Fruit fly (Drosophila melanogaster) whole organism, embryonic: ENCODE data around the gene CG6652.

Experiments
- Antp ChIP-seq: fragments of 200-800 bp; sonication (Bioruptor generic); optimal IDR thresholded peaks from 3 replicates; lab custom pipeline; 2016; ENCODE audit warnings: missing biosample characterization, missing genetic modification characterization
- CG10543 ChIP-seq: fragments of 200-800 bp; sonication (Bioruptor generic); optimal IDR thresholded peaks from 3 replicates; lab custom pipeline; 2017; ENCODE audit warnings: missing biosample characterization, mild to moderate bottlenecking, missing genetic modification characterization, moderate library complexity
- CG11093 ChIP-seq: fragments of 200-800 bp; sonication (Bioruptor generic); IDR thresholded peaks from 3 replicates; pipeline ENCODE4 v1.3.6; 2022; ENCODE audit warnings: missing biosample characterization, missing genetic modification characterization
- CG12155 ChIP-seq: fragments of 200-800 bp; sonication (Bioruptor generic); optimal IDR thresholded peaks from 3 replicates; lab custom pipeline; 2016; ENCODE audit warnings: missing biosample characterization, missing genetic modification characterization
- CG14710 ChIP-seq: fragments of 200-800 bp; sonication (Bioruptor generic); optimal IDR thresholded peaks from 3 replicates; lab custom pipeline; 2019; ENCODE audit warnings: missing biosample characterization, mild to moderate bottlenecking, missing genetic modification characterization, moderate library complexity
- CG15479 ChIP-seq: fragments of 200-800 bp; sonication (Bioruptor generic); optimal IDR thresholded peaks from 3 replicates; lab custom pipeline; 2019; ENCODE audit warnings: missing biosample characterization, mild to moderate bottlenecking, missing genetic modification characterization, moderate library complexity
- CG17829 ChIP-seq: fragments of 200-800 bp; optimal IDR thresholded peaks from 2 replicates; lab custom pipeline; 2019; ENCODE audit warnings: missing biosample characterization, mild to moderate bottlenecking, missing genetic modification characterization, moderate library complexity
- CG18619 ChIP-seq: fragments of 200-800 bp; sonication (Bioruptor generic); optimal IDR thresholded peaks from 3 replicates; lab custom pipeline; 2017; ENCODE audit warnings: missing biosample characterization, mild to moderate bottlenecking, missing genetic modification characterization
- CG2199 ChIP-seq: fragments of 200-800 bp; sonication (Bioruptor generic); IDR thresholded peaks from 3 replicates; pipeline ENCODE4 v1.3.6; 2022; ENCODE audit warnings: missing biosample characterization, missing genetic modification characterization
- CG31224 ChIP-seq: fragments of 200-800 bp; sonication (Bioruptor generic); IDR thresholded peaks from 2 replicates; pipeline ENCODE4 v1.3.6; 2022; ENCODE audit warnings: missing biosample characterization, missing genetic modification characterization
- CG32772 ChIP-seq: fragments of 200-800 bp; sonication (Bioruptor generic); IDR thresholded peaks from 2 replicates; pipeline ENCODE4 v1.3.6; 2022; ENCODE audit warnings: missing biosample characterization, missing genetic modification characterization
- CG3407 ChIP-seq: fragments of 200-800 bp; sonication (Bioruptor generic); optimal IDR thresholded peaks from 2 replicates; lab custom pipeline; 2018; ENCODE audit warnings: missing biosample characterization, mild to moderate bottlenecking, missing genetic modification characterization
- CG4820 ChIP-seq: fragments of 200-800 bp; sonication (Bioruptor generic); optimal IDR thresholded peaks from 3 replicates; lab custom pipeline; 2016; ENCODE audit warnings: missing biosample characterization, missing genetic modification characterization
- CG6683 ChIP-seq: fragments of 200-800 bp; sonication (Bioruptor generic); optimal IDR thresholded peaks from 2 replicates; lab custom pipeline; 2017; ENCODE audit warnings: missing biosample characterization, mild to moderate bottlenecking, missing genetic modification characterization, missing genetic modification reagents
- CG6813 ChIP-seq: fragments of 200-800 bp; sonication (Bioruptor generic); optimal IDR thresholded peaks from 2 replicates; lab custom pipeline; 2017; ENCODE audit warnings: missing biosample characterization, missing genetic modification characterization, mild to moderate bottlenecking, moderate library complexity, missing genetic modification reagents
- CG8281 ChIP-seq: fragments of 200-800 bp; sonication (Bioruptor generic); optimal IDR thresholded peaks from 2 replicates; lab custom pipeline; 2018; ENCODE audit warnings: missing biosample characterization, mild to moderate bottlenecking, missing genetic modification characterization, moderate library complexity
- CG8388 ChIP-seq: fragments of 200-800 bp; sonication (Bioruptor generic); optimal IDR thresholded peaks from 2 replicates; lab custom pipeline; 2019; ENCODE audit warnings: missing biosample characterization, mild to moderate bottlenecking, missing genetic modification characterization, moderate library complexity
- CG8924 ChIP-seq: fragments of 200-800 bp; optimal IDR thresholded peaks from 3 replicates; lab custom pipeline; 2019; ENCODE audit warnings: missing biosample characterization, mild to moderate bottlenecking, missing genetic modification characterization, moderate library complexity
- CG9437 ChIP-seq: fragments of 200-800 bp; sonication (Bioruptor generic); optimal IDR thresholded peaks from 2 replicates; lab custom pipeline; 2018; ENCODE audit warnings: missing biosample characterization, mild to moderate bottlenecking, missing genetic modification characterization
- CHES-1-like ChIP-seq: fragments of 200-800 bp; sonication (Bioruptor generic); optimal IDR thresholded peaks from 2 replicates; lab custom pipeline; 2016; ENCODE audit warnings: missing biosample characterization, missing genetic modification characterization
- D19A ChIP-seq: fragments of 200-800 bp; optimal IDR thresholded peaks from 3 replicates; lab custom pipeline; 2019; ENCODE audit warnings: missing biosample characterization, mild to moderate bottlenecking, missing genetic modification characterization, moderate library complexity
- Eip74EF ChIP-seq, 2 experiments: fragments of 200-800 bp in 1 of 2; fragments of >200 bp in 1 of 2; sonication (Bioruptor generic) in 1 of 2; optimal IDR thresholded peaks; 2 replicates each; lab custom pipeline; 2017 to 2019; ENCODE audit warnings: missing biosample characterization in 2 of 2, missing genetic modification characterization in 2 of 2, mild to moderate bottlenecking in 1 of 2, moderate library complexity in 1 of 2
- Gsc ChIP-seq: fragments of 200-800 bp; sonication (Bioruptor generic); IDR thresholded peaks from 2 replicates; pipeline ENCODE4 v1.3.6; 2022; ENCODE audit warnings: missing biosample characterization, missing genetic modification characterization
- H2.0 ChIP-seq: fragments of 200-800 bp; sonication (Bioruptor generic); IDR thresholded peaks from 2 replicates; pipeline ENCODE4 v1.3.6; 2022; ENCODE audit warnings: missing biosample characterization, missing genetic modification characterization
- Hand ChIP-seq: fragments of 200-800 bp; sonication (Bioruptor generic); optimal IDR thresholded peaks from 2 replicates; lab custom pipeline; 2017; ENCODE audit warnings: mild to moderate bottlenecking, missing biosample characterization, missing genetic modification reagents, missing genetic modification characterization
- Hr3 ChIP-seq: fragments of 200-800 bp; sonication (Bioruptor generic); optimal IDR thresholded peaks from 3 replicates; lab custom pipeline; 2016; ENCODE audit warnings: missing biosample characterization, missing genetic modification characterization
- Mes4 ChIP-seq: fragments of 200-800 bp; sonication (Bioruptor generic); optimal IDR thresholded peaks from 2 replicates; lab custom pipeline; 2016; ENCODE audit warnings: missing biosample characterization, missing genetic modification characterization
- Oaz ChIP-seq: fragments of 200-800 bp; sonication (Bioruptor generic); IDR thresholded peaks from 2 replicates; pipeline ENCODE4 v1.3.6; 2022; ENCODE audit warnings: missing biosample characterization, missing genetic modification characterization
- Sox100B ChIP-seq: fragments of 200-800 bp; sonication (Bioruptor generic); optimal IDR thresholded peaks from 3 replicates; lab custom pipeline; 2018; ENCODE audit warnings: missing biosample characterization, mild to moderate bottlenecking, missing genetic modification characterization
- Taf1 ChIP-seq: fragments of 200-800 bp; sonication (Bioruptor generic); IDR thresholded peaks from 2 replicates; pipeline ENCODE4 v1.3.6; 2022; ENCODE audit warnings: missing biosample characterization, missing genetic modification characterization
- Xrp1 ChIP-seq: fragments of 200-800 bp; sonication (Bioruptor generic); IDR thresholded peaks from 2 replicates; pipeline ENCODE4 v1.3.6; 2022; ENCODE audit warnings: missing biosample characterization, missing genetic modification characterization
- az2 ChIP-seq: fragments of 200-800 bp; sonication (Bioruptor generic); optimal IDR thresholded peaks from 3 replicates; lab custom pipeline; 2016; ENCODE audit warnings: missing biosample characterization, missing genetic modification characterization
- bcd ChIP-seq: fragments of 200-800 bp; sonication (Bioruptor generic); optimal IDR thresholded peaks from 2 replicates; lab custom pipeline; 2017; ENCODE audit warnings: missing biosample characterization, mild to moderate bottlenecking, missing genetic modification characterization
- corto ChIP-seq: fragments of 200-800 bp; sonication (Bioruptor generic); optimal IDR thresholded peaks from 2 replicates; lab custom pipeline; 2016; ENCODE audit warnings: missing biosample characterization, mild to moderate bottlenecking, missing genetic modification characterization, moderate library complexity
- crp ChIP-seq, 2 experiments: fragments of 200-800 bp; sonication (Bioruptor generic); optimal IDR thresholded peaks; 2 replicates in 1 of 2; 3 replicates in 1 of 2; lab custom pipeline; 2017; ENCODE audit warnings: missing biosample characterization in 2 of 2, missing genetic modification characterization in 2 of 2, mild to moderate bottlenecking in 1 of 2, moderate library complexity in 1 of 2
- dm ChIP-seq: fragments of 200-800 bp; sonication (Bioruptor generic); optimal IDR thresholded peaks from 3 replicates; lab custom pipeline; 2016; ENCODE audit warnings: missing biosample characterization, missing genetic modification characterization
- gsb-n ChIP-seq: fragments of 200-800 bp; sonication (Bioruptor generic); optimal IDR thresholded peaks from 3 replicates; lab custom pipeline; 2018; ENCODE audit warnings: missing biosample characterization, mild to moderate bottlenecking, missing genetic modification characterization
- jing ChIP-seq: fragments of 200-800 bp; sonication (Bioruptor generic); optimal IDR thresholded peaks from 2 replicates; lab custom pipeline; 2018; ENCODE audit warnings: missing biosample characterization, mild to moderate bottlenecking, missing genetic modification characterization
- knrl ChIP-seq: fragments of 200-800 bp; sonication (Bioruptor generic); IDR thresholded peaks from 3 replicates; pipeline ENCODE4 v1.3.6; 2022; ENCODE audit warnings: missing biosample characterization, missing genetic modification characterization; ENCODE audit not compliant: partially characterized antibody
- lola ChIP-seq, 3 experiments: fragments of >200 bp in 2 of 3; fragments of 200-800 bp in 1 of 3; sonication (Bioruptor generic) in 1 of 3; optimal IDR thresholded peaks; 2 replicates each; lab custom pipeline; 2017 to 2019; ENCODE audit warnings: missing biosample characterization in 3 of 3, missing genetic modification characterization in 3 of 3, mild to moderate bottlenecking in 1 of 3, moderate library complexity in 1 of 3
- luna ChIP-seq: fragments of 200-800 bp; sonication (Bioruptor generic); optimal IDR thresholded peaks from 2 replicates; lab custom pipeline; 2016; ENCODE audit warnings: missing biosample characterization, missing genetic modification characterization
- oc ChIP-seq: fragments of 200-800 bp; sonication (Bioruptor generic); optimal IDR thresholded peaks from 2 replicates; lab custom pipeline; 2018; ENCODE audit warnings: missing biosample characterization, mild to moderate bottlenecking, missing genetic modification characterization, moderate library complexity
- org-1 ChIP-seq: fragments of 200-800 bp; sonication (Bioruptor generic); optimal IDR thresholded peaks from 2 replicates; lab custom pipeline; 2017; ENCODE audit warnings: missing biosample characterization, missing genetic modification characterization
- sens ChIP-seq: fragments of 200-800 bp; sonication (Bioruptor generic); peaks from one replicate; lab custom pipeline; 2016; ENCODE audit warnings: missing biosample characterization, missing genetic modification characterization
- seq ChIP-seq: fragments of 200-800 bp; sonication (Bioruptor generic); IDR thresholded peaks from 2 replicates; pipeline ENCODE4 v1.3.6; 2022; ENCODE audit warnings: missing biosample characterization, missing genetic modification characterization
- sim ChIP-seq: fragments of 200-800 bp; sonication (Bioruptor generic); IDR thresholded peaks from 2 replicates; pipeline ENCODE4 v1.3.6; 2022; ENCODE audit warnings: missing biosample characterization, missing genetic modification characterization
- sisA ChIP-seq: fragments of 200-800 bp; sonication (Bioruptor generic); IDR thresholded peaks from 2 replicates; pipeline ENCODE4 v1.3.6; 2022; ENCODE audit warnings: missing biosample characterization, missing genetic modification characterization
- sna ChIP-seq: fragments of 200-800 bp; sonication (Bioruptor generic); IDR thresholded peaks from 2 replicates; pipeline ENCODE4 v1.3.6; 2022; ENCODE audit warnings: missing biosample characterization, missing genetic modification characterization; ENCODE audit not compliant: partially characterized antibody
- unc-4 ChIP-seq: fragments of 200-800 bp; sonication (Bioruptor generic); IDR thresholded peaks from 2 replicates; pipeline ENCODE4 v1.3.6; 2022; ENCODE audit warnings: missing biosample characterization, missing genetic modification characterization; ENCODE audit not compliant: partially characterized antibody
- wdn ChIP-seq: fragments of 200-800 bp; sonication (Bioruptor generic); IDR thresholded peaks from 2 replicates; pipeline ENCODE4 v1.3.6; 2022; ENCODE audit warnings: missing biosample characterization, missing genetic modification characterization

CG6652 gene

dm6 chr3L:17047811-17048239 is 25.2 kb upstream of the CG6652 start (continued):
- TF ChIP-seq H2.0 (GFP tag; lab: Robert Waterston, UW) (no peak), corto (no peak), bcd (GFP tag; lab: Kevin White, UChicago) (no peak), CG9437 (no peak), CG2199 (no peak), sens (GFP tag; lab: Kevin White, UChicago) (peak; percentile 67), wdn (GFP tag; lab: Robert Waterston, UW) (no peak), CG8924 (peak; percentile 11), sim (GFP tag; lab: Robert Waterston, UW) (no peak), Eip74EF (GFP tag; optimal IDR thresholded peaks at IDR 0.05; lab: Kevin White, UChicago) (peak in 1 of 2 experiments; percentile 48), unc-4 (GFP tag; lab: Robert Waterston, UW) (no peak), oc (tag; lab: Kevin White, UChicago) (no peak), Taf1 (no peak), Hand (GFP tag; lab: Kevin White, UChicago) (no peak), Antp (GFP tag; lab: Kevin White, UChicago) (no peak), CG8281 (peak; percentile 40), Mes4 (no peak), Sox100B (peak; percentile 47), jing (GFP tag; lab: Kevin White, UChicago) (no peak), lola (GFP tag; optimal IDR thresholded peaks at IDR 0.05; lab: Kevin White, UChicago) (peak in 1 of 3 experiments; percentile 32), org-1 (GFP tag; lab: Kevin White, UChicago) (peak; percentile 13), D19A (no peak), CG11093 (no peak), crp (GFP tag; optimal IDR thresholded peaks at IDR 0.05; lab: Kevin White, UChicago) (no peak), CG32772 (GFP tag; lab: Robert Waterston, UW) (no peak), CG31224 (GFP tag; lab: Robert Waterston, UW) (no peak), knrl (GFP tag; lab: Robert Waterston, UW) (0 out of 3 replicates have a peak, but pooled peaks have one; percentile 8), Hr3 (GFP tag; lab: Kevin White, UChicago) (no peak), Xrp1 (GFP tag; lab: Robert Waterston, UW) (peak; percentile 30; the same call in 1 of the 2 replicates), Oaz (GFP tag; lab: Robert Waterston, UW) (no peak), CG4820 (GFP tag; lab: Kevin White, UChicago) (peak; percentile 8), gsb-n (tag; lab: Kevin White, UChicago) (peak; percentile 51), CG10543 (GFP tag; lab: Kevin White, UChicago) (peak; percentile 33), CHES-1-like (GFP tag; lab: Kevin White, UChicago) (no peak), CG8388 (GFP tag; lab: Kevin White, UChicago) (no peak), CG18619 (peak; percentile 5), CG12155 (GFP tag; lab: Kevin White, UChicago) (no peak), seq (GFP tag; lab: Robert Waterston, UW) (0 out of 2 replicates have a peak, but pooled peaks have one; percentile 19), CG15479 (GFP tag; lab: Kevin White, UChicago) (no peak), Gsc (GFP tag; lab: Robert Waterston, UW) (no peak), CG3407 (peak; percentile 32), CG14710 (tag; lab: Kevin White, UChicago) (peak; percentile 35), luna (GFP tag; lab: Kevin White, UChicago) (no peak), CG6813 (peak; percentile 62), dm (no peak), sisA (GFP tag; lab: Robert Waterston, UW) (no peak), CG6683 (no peak), CG17829 (tag; lab: Kevin White, UChicago) (no peak), az2 (GFP tag; lab: Kevin White, UChicago) (no peak), sna (GFP tag; lab: Robert Waterston, UW) (no peak)
